Fruit fly (Drosophila melanogaster) Kc167 (cell line): ENCODE data around the gene CG10616.

Experiments
- Myc ChIP-seq: fragments of >200 bp; optimal IDR thresholded peaks from 2 replicates; lab custom pipeline; 2017; ENCODE audit warnings: missing external identifiers
- Sin3A ChIP-seq: fragments of >200 bp; optimal IDR thresholded peaks from 2 replicates; lab custom pipeline; 2018; ENCODE audit warnings: missing external identifiers
- h ChIP-seq: fragments of >200 bp; optimal IDR thresholded peaks from 3 replicates; lab custom pipeline; 2018; ENCODE audit warnings: missing external identifiers
- insv ChIP-seq: fragments of >200 bp; optimal IDR thresholded peaks from 3 replicates; lab custom pipeline; 2018; ENCODE audit warnings: missing external identifiers
- psq ChIP-seq: fragments of >200 bp; optimal IDR thresholded peaks from 2 replicates; lab custom pipeline; 2017; ENCODE audit warnings: missing external identifiers
- ttk ChIP-seq: sonication (Bioruptor generic); optimal IDR thresholded peaks from 2 replicates; lab custom pipeline; 2017; ENCODE audit warnings: missing external identifiers

CG10616 gene

dm6 chr3L:12490418-12491035 lies 19.0 kb downstream of the CG10616 start, which contains the start of gene CG10660:
Gene CG10660 (minus strand): TSS chr3L:12490676.
- TF ChIP-seq Sin3A (lab: Kevin White, UChicago) (no peak), Myc (lab: Kevin White, UChicago) (no peak), psq (lab: Kevin White, UChicago) (no peak), ttk (no peak), insv (lab: Kevin White, UChicago) (no peak)

- TF ChIP-seq psq (lab: Kevin White, UChicago) = no peak
- no peak for TF ChIP-seq Myc (lab: Kevin White, UChicago)
- TF ChIP-seq insv (lab: Kevin White, UChicago) = no peak
- TF ChIP-seq Sin3A (lab: Kevin White, UChicago) = no peak
- TF ChIP-seq h = no peak
- TF ChIP-seq ttk = no peak
These were observed 22.7 kb downstream of the CG10616 start for dm6 chr3L:12494273-12494672.

dm6 chr3L:12495312-12495725 lies 23.8 kb downstream of the CG10616 start:
- TF ChIP-seq insv (lab: Kevin White, UChicago) = no peak
- no peak for TF ChIP-seq ttk
- no peak for TF ChIP-seq h
- no peak for TF ChIP-seq Sin3A (lab: Kevin White, UChicago)
- no peak for TF ChIP-seq Myc (lab: Kevin White, UChicago)
- no peak for TF ChIP-seq psq (lab: Kevin White, UChicago)

dm6 chr3L:12496428-12497344 lies 25.2 kb downstream of the CG10616 start, which contains the start of gene CG10657:
Gene CG10657 (minus strand): TSS chr3L:12497216.
- no peak for TF ChIP-seq insv (lab: Kevin White, UChicago)
- no peak for TF ChIP-seq ttk
- no peak for TF ChIP-seq Sin3A (lab: Kevin White, UChicago)
- no peak for TF ChIP-seq psq (lab: Kevin White, UChicago)
- no peak for TF ChIP-seq h
- TF ChIP-seq Myc (lab: Kevin White, UChicago) = no peak

dm6 chr3L:12501249-12501648 lies 29.7 kb downstream of the CG10616 start, which contains the start of the genes CG10638 and CG10681:
Gene CG10638 (minus strand): TSS chr3L:12501311.
Gene CG10681 (plus strand): TSS chr3L:12501513.
- no peak for TF ChIP-seq insv (lab: Kevin White, UChicago)
- no peak for TF ChIP-seq Myc (lab: Kevin White, UChicago)
- TF ChIP-seq ttk = no peak
- TF ChIP-seq psq (lab: Kevin White, UChicago) = no peak
- TF ChIP-seq Sin3A (lab: Kevin White, UChicago) = no peak
- no peak for TF ChIP-seq h

- no peak for TF ChIP-seq insv (lab: Kevin White, UChicago)
- TF ChIP-seq psq (lab: Kevin White, UChicago) = no peak
- no peak for TF ChIP-seq Myc (lab: Kevin White, UChicago)
- TF ChIP-seq Sin3A (lab: Kevin White, UChicago) = no peak
- no peak for TF ChIP-seq ttk
- no peak for TF ChIP-seq h
These were observed 32.5 kb downstream of the CG10616 start, which contains the start of the genes CG10646 and vih for dm6 chr3L:12503865-12504650. Gene CG10646 (minus strand): TSS chr3L:12503894. Gene vih (plus strand): TSS chr3L:12504292.

- no peak for TF ChIP-seq Myc (lab: Kevin White, UChicago)
- TF ChIP-seq ttk = no peak
- TF ChIP-seq insv (lab: Kevin White, UChicago) = no peak
- no peak for TF ChIP-seq Sin3A (lab: Kevin White, UChicago)
- TF ChIP-seq psq (lab: Kevin White, UChicago) = no peak
- TF ChIP-seq h = no peak
These were observed 34.5 kb downstream of the CG10616 start for dm6 chr3L:12505990-12506389.

dm6 chr3L:12506963-12507552 lies 35.5 kb downstream of the CG10616 start:
- TF ChIP-seq insv (lab: Kevin White, UChicago) (no peak), h (no peak), psq (lab: Kevin White, UChicago) (no peak), Myc (lab: Kevin White, UChicago) (no peak), ttk (no peak), Sin3A (lab: Kevin White, UChicago) (no peak)

dm6 chr3L:12507571-12507970 lies 36.0 kb downstream of the CG10616 start, which contains the start of gene CG10654:
Gene CG10654 (minus strand): TSS chr3L:12507840.
- TF ChIP-seq Sin3A (lab: Kevin White, UChicago) (no peak), h (no peak), psq (lab: Kevin White, UChicago) (no peak), Myc (lab: Kevin White, UChicago) (no peak), insv (lab: Kevin White, UChicago) (no peak), ttk (no peak)

- TF ChIP-seq ttk (no peak), Myc (lab: Kevin White, UChicago) (no peak), h (no peak), psq (lab: Kevin White, UChicago) (no peak), Sin3A (lab: Kevin White, UChicago) (no peak), insv (lab: Kevin White, UChicago) (no peak)
These were observed 43.3 kb downstream of the CG10616 start, which contains the start of the genes sti and tral for dm6 chr3L:12514762-12515215. Gene sti (minus strand): TSS chr3L:12514815. Gene tral (plus strand): TSS chr3L:12515059.
